Fruit fly (Drosophila melanogaster): ENCODE results near the gene CG10948.

The CG10948 gene

dm6 chr3L:12849867-12850301, at the start of gene CG10948, which contains the start of gene Wbp2:
CG10948 (minus strand) TSS chr3L:12850117.
Wbp2 (plus strand) TSS chr3L:12850165.
- TF ChIP-seq EcR (GFP tag; optimal IDR thresholded peaks at IDR 0.05): no peak
- no peak for TF ChIP-seq pan (optimal IDR thresholded peaks at IDR 0.05)
- no peak for TF ChIP-seq Dll (optimal IDR thresholded peaks at IDR 0.05)
- TF ChIP-seq usp (GFP tag; optimal IDR thresholded peaks at IDR 0.05): no peak
- TF ChIP-seq CG8478 (optimal IDR thresholded peaks at IDR 0.05): no peak
- TF ChIP-seq psq (optimal IDR thresholded peaks at IDR 0.05): no peak

dm6 chr3L:12892485-12893173, 42.7 kb upstream of the CG10948 start, which contains the start of gene CG14118:
CG14118 (plus strand) TSS chr3L:12892658.
- TF ChIP-seq Dll (optimal IDR thresholded peaks at IDR 0.05) (no peak), EcR (GFP tag; optimal IDR thresholded peaks at IDR 0.05) (no peak), CG8478 (optimal IDR thresholded peaks at IDR 0.05) (no peak), pan (optimal IDR thresholded peaks at IDR 0.05) (no peak), psq (optimal IDR thresholded peaks at IDR 0.05) (no peak), usp (GFP tag; optimal IDR thresholded peaks at IDR 0.05) (no peak)

DNA sequence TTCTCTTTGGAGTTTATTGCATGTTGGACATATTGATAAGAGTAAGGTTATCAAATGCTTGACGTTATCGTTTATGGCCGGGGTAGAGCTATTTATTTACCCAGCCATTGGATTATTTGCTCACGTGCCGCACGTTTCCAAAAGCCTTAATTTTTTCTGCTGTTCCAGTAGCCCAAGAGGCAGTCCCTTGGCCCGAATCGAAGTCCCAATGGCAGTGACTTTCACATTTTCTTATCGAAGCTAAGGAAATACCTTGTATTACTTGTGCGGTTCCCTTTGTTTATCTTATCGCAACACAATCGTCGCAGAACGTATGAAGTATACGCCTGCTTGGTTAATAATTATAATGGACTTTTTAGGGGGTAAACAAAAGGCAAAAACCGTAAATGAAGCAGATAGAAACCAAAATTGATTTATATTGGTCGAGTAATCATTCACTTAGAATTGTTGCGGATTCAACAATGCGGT, 39.5 kb upstream of the CG10948 start, which contains the start of gene CG43894:
Gene CG43894 (plus strand): TSS at position 418 of the 468 bp plus-strand sequence.
- TF ChIP-seq usp (GFP tag; optimal IDR thresholded peaks at IDR 0.05) (no peak), Dll (optimal IDR thresholded peaks at IDR 0.05) (no peak), pan (optimal IDR thresholded peaks at IDR 0.05) (no peak), psq (optimal IDR thresholded peaks at IDR 0.05) (no peak), EcR (GFP tag; optimal IDR thresholded peaks at IDR 0.05) (no peak), CG8478 (optimal IDR thresholded peaks at IDR 0.05) (no peak)

DNA sequence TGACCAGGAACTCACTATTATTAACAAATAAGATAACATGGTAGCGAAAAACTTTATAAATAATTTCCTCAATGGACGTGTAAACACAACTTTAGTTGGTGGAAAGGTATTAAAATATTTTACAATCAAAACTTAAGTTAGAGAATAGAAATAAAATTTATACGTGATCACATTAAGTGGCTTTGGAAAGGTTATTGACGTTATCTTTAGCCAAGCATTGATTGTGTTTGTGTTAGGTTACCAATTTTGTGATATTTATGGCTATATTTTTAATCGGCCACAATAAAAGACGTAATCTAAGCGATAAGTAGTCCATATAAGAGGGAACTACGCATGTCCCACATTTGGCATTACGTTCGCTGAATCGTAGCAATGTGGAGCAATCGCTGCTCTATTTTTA, 34.8 kb upstream of the CG10948 start, which contains the start of gene CG14120:
Gene CG14120 (plus strand): TSS at position 360 of the 400 bp plus-strand sequence.
- TF ChIP-seq pan (optimal IDR thresholded peaks at IDR 0.05) (no peak), EcR (GFP tag; optimal IDR thresholded peaks at IDR 0.05) (no peak), psq (optimal IDR thresholded peaks at IDR 0.05) (no peak), usp (GFP tag; optimal IDR thresholded peaks at IDR 0.05) (no peak), CG8478 (optimal IDR thresholded peaks at IDR 0.05) (no peak)

DNA sequence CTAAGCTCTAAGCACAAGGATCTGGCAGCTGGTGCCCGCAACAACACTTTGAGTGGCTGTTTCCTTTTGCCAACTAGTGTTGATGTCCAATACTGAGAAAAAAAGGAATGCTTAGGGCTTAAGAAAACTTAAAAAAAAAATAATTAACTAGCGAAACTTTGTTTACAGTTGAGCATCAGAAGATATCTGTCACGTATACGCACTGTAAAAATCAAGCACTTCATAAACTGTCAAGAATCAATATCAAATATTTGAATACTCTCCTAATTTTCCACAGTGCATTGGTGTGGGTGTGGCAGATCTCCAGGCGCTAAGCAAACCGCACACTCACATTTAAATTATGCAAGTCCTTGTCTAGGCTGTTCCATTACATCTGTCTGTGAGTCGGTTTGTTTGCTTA, 24.3 kb upstream of the CG10948 start:
- TF ChIP-seq CG8478 (optimal IDR thresholded peaks at IDR 0.05) (no peak), pan (optimal IDR thresholded peaks at IDR 0.05) (no peak), usp (GFP tag; optimal IDR thresholded peaks at IDR 0.05) (no peak), EcR (GFP tag; optimal IDR thresholded peaks at IDR 0.05) (no peak), psq (optimal IDR thresholded peaks at IDR 0.05) (no peak), Dll (optimal IDR thresholded peaks at IDR 0.05) (no peak)

DNA sequence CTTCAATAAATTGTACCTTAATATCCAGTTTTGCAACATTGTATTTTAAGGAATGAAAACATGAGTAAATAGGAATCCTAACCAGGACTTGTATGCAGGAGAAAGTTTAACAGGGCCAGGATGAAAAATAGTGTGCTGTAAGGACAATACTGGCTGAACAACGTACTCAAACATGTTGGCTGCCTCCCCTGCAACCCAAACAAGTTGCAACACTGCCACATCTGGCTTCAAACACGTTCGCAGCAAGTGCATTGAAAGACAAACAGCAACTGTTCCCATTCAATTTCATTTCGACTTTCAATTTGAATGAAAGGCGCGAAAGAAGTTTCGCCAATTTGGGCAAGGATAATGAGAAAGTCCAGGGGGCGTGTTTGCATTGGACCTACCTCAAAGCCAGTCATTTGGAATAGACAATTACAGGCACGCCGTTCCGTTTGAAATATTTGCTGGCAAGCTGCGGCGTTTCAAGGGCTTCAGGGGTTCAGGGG, 18.1 kb upstream of the CG10948 start:
- TF ChIP-seq pan (optimal IDR thresholded peaks at IDR 0.05) (no peak), Dll (optimal IDR thresholded peaks at IDR 0.05) (no peak), EcR (GFP tag; optimal IDR thresholded peaks at IDR 0.05) (no peak), psq (optimal IDR thresholded peaks at IDR 0.05) (no peak), usp (GFP tag; optimal IDR thresholded peaks at IDR 0.05) (no peak), CG8478 (optimal IDR thresholded peaks at IDR 0.05) (no peak)

dm6 chr3L:12864472-12864871, 14.6 kb upstream of the CG10948 start:
- TF ChIP-seq CG8478 (optimal IDR thresholded peaks at IDR 0.05): no peak
- TF ChIP-seq pan (optimal IDR thresholded peaks at IDR 0.05): no peak
- no peak for TF ChIP-seq usp (GFP tag; optimal IDR thresholded peaks at IDR 0.05)
- no peak for TF ChIP-seq psq (optimal IDR thresholded peaks at IDR 0.05)
- no peak for TF ChIP-seq EcR (GFP tag; optimal IDR thresholded peaks at IDR 0.05)
- TF ChIP-seq Dll (optimal IDR thresholded peaks at IDR 0.05): no peak

- no peak for TF ChIP-seq EcR (GFP tag; optimal IDR thresholded peaks at IDR 0.05)
- no peak for TF ChIP-seq usp (GFP tag; optimal IDR thresholded peaks at IDR 0.05)
- no peak for TF ChIP-seq CG8478 (optimal IDR thresholded peaks at IDR 0.05)
- no peak for TF ChIP-seq psq (optimal IDR thresholded peaks at IDR 0.05)
- no peak for TF ChIP-seq pan (optimal IDR thresholded peaks at IDR 0.05)
- no peak for TF ChIP-seq Dll (optimal IDR thresholded peaks at IDR 0.05)
Measured at dm6 chr3L:12862820-12863219, 12.9 kb upstream of the CG10948 start, which contains the start of gene CG10943. CG10943 (minus strand) TSS chr3L:12862920.

DNA sequence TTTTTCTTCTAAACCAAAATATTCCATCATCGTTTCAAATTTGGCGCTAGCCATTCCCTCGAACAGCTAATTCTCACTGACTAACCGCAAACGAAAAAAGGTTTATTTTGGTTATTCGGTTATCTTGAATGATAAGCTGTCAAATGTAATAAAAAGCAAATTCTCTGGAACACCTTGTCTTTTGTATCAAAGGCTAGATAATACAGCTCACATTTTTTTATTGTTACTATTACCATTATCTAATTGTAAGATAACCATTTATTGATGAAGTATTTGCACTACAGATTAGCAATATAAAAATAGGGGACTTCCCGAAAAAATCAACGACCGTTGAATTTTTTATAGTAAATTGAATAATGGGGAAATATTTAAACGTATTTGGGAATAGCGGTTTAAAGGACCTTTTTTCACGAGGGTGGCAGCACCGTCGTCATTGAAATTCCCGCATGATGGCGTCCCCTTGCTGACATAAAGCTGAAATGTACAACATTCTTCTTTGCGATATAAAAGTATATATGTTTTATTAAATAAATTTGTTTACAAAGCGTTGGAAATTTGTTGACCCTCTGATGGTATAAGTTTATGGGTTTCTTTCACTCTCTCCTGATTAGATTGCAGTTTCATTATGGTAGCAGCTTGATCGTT, 11.5 kb upstream of the CG10948 start, which contains the start of gene CG32107:
Gene CG32107 (minus strand): TSS at position 51 of the 645 bp plus-strand sequence.
- no peak for TF ChIP-seq EcR (GFP tag; optimal IDR thresholded peaks at IDR 0.05)
- TF ChIP-seq usp (GFP tag; optimal IDR thresholded peaks at IDR 0.05): no peak
- TF ChIP-seq Dll (optimal IDR thresholded peaks at IDR 0.05): no peak
- TF ChIP-seq psq (optimal IDR thresholded peaks at IDR 0.05): no peak
- TF ChIP-seq pan (optimal IDR thresholded peaks at IDR 0.05): no peak
- TF ChIP-seq CG8478 (optimal IDR thresholded peaks at IDR 0.05): no peak

- no peak for TF ChIP-seq CG8478 (optimal IDR thresholded peaks at IDR 0.05)
- no peak for TF ChIP-seq EcR (GFP tag; optimal IDR thresholded peaks at IDR 0.05)
- TF ChIP-seq usp (GFP tag; optimal IDR thresholded peaks at IDR 0.05): no peak
- TF ChIP-seq Dll (optimal IDR thresholded peaks at IDR 0.05): no peak
- no peak for TF ChIP-seq psq (optimal IDR thresholded peaks at IDR 0.05)
- no peak for TF ChIP-seq pan (optimal IDR thresholded peaks at IDR 0.05)
Measured at dm6 chr3L:12857553-12858122, 7.7 kb upstream of the CG10948 start.

DNA sequence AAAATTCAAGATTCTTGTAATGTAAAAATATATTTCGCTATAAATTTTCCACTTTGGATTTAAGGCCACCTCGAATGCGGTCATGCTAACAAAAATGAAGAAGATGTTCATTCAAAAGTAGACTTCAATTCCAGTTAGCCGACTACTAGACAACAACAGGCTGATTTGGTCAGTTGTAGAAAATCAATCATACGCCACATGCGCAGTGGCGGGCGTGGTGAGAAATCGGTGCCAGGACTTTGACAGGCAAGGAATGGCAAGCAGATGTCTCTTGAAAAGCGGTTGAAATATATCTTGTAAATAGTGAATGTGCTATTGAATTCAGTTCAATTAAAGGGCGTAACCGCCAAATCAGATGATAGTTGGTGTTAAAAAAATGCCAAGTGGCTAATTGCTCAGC, 3.5 kb upstream of the CG10948 start, which contains the start of gene Ent3:
Gene Ent3 (plus strand): TSS at position 224 of the 400 bp plus-strand sequence.
- TF ChIP-seq psq (optimal IDR thresholded peaks at IDR 0.05): no peak
- TF ChIP-seq CG8478 (optimal IDR thresholded peaks at IDR 0.05): no peak
- TF ChIP-seq Dll (optimal IDR thresholded peaks at IDR 0.05): no peak
- no peak for TF ChIP-seq EcR (GFP tag; optimal IDR thresholded peaks at IDR 0.05)
- no peak for TF ChIP-seq usp (GFP tag; optimal IDR thresholded peaks at IDR 0.05)
- TF ChIP-seq pan (optimal IDR thresholded peaks at IDR 0.05): no peak
